Fruit fly (Drosophila melanogaster) whole organism, embryonic: ENCODE measurements around the gene lectin-37Da.
A peak's percentile ranks its signal among the peaks of the same experiment; 100 is the strongest.

Source experiments
- Bgb ChIP-seq: fragments of 200-800 bp; sonication (Bioruptor generic); IDR thresholded peaks from 2 replicates; pipeline ENCODE4 v1.3.6; 2022; ENCODE audit warnings: missing biosample characterization, missing genetic modification characterization; ENCODE audit not compliant: partially characterized antibody
- BtbVII ChIP-seq: fragments of 200-800 bp; sonication (Bioruptor generic); optimal IDR thresholded peaks from 3 replicates; lab custom pipeline; 2017; ENCODE audit warnings: missing biosample characterization, mild to moderate bottlenecking, missing genetic modification characterization
- C15 ChIP-seq: fragments of 200-800 bp; sonication (Bioruptor generic); IDR thresholded peaks from 3 replicates; pipeline ENCODE4 v1.3.6; 2022; ENCODE audit warnings: missing biosample characterization, missing genetic modification characterization
- CG1024 ChIP-seq: fragments of 200-800 bp; sonication (Bioruptor generic); IDR thresholded peaks from 2 replicates; pipeline ENCODE4 v1.3.6; 2022; ENCODE audit warnings: missing biosample characterization, missing genetic modification characterization
- CG10321 ChIP-seq: fragments of 200-800 bp; sonication (Bioruptor generic); IDR thresholded peaks from 2 replicates; pipeline ENCODE4 v1.3.6; 2022; ENCODE audit warnings: missing biosample characterization, missing genetic modification characterization
- CG10462 ChIP-seq: fragments of 200-800 bp; sonication (Bioruptor generic); optimal IDR thresholded peaks from 2 replicates; lab custom pipeline; 2016; ENCODE audit warnings: missing biosample characterization, missing genetic modification characterization
- CG10543 ChIP-seq: fragments of 200-800 bp; sonication (Bioruptor generic); optimal IDR thresholded peaks from 3 replicates; lab custom pipeline; 2017; ENCODE audit warnings: missing biosample characterization, mild to moderate bottlenecking, missing genetic modification characterization, moderate library complexity
- CG11247 ChIP-seq: fragments of 200-800 bp; sonication (Bioruptor generic); IDR thresholded peaks from 2 replicates; pipeline ENCODE4 v1.3.6; 2022; ENCODE audit warnings: missing biosample characterization, missing genetic modification characterization
- CG13287 ChIP-seq: fragments of 200-800 bp; sonication (Bioruptor generic); IDR thresholded peaks from 2 replicates; pipeline ENCODE4 v1.3.6; 2022; ENCODE audit warnings: missing biosample characterization, missing genetic modification characterization; ENCODE audit not compliant: partially characterized antibody
- CG15269 ChIP-seq: fragments of 200-800 bp; sonication (Bioruptor generic); optimal IDR thresholded peaks from 2 replicates; lab custom pipeline; 2018; ENCODE audit warnings: missing biosample characterization, mild to moderate bottlenecking, missing genetic modification characterization, moderate library complexity
- CG16813 ChIP-seq: fragments of 200-800 bp; sonication (Bioruptor generic); IDR thresholded peaks from 3 replicates; pipeline ENCODE4 v1.3.6; 2022; ENCODE audit warnings: missing biosample characterization, missing genetic modification characterization; ENCODE audit not compliant: partially characterized antibody
- CG1792 ChIP-seq: fragments of 200-800 bp; sonication (Bioruptor generic); optimal IDR thresholded peaks from 2 replicates; lab custom pipeline; 2016; ENCODE audit warnings: missing biosample characterization, missing genetic modification characterization
- CG2712 ChIP-seq: fragments of 200-800 bp; optimal IDR thresholded peaks from 3 replicates; lab custom pipeline; 2019; ENCODE audit warnings: missing biosample characterization, mild to moderate bottlenecking, missing genetic modification characterization, moderate library complexity
- CG2889 ChIP-seq: fragments of 200-800 bp; sonication (Bioruptor generic); IDR thresholded peaks from 3 replicates; pipeline ENCODE4 v1.3.6; 2022; ENCODE audit warnings: missing biosample characterization, missing genetic modification characterization
- CG32772 ChIP-seq: fragments of 200-800 bp; sonication (Bioruptor generic); IDR thresholded peaks from 2 replicates; pipeline ENCODE4 v1.3.6; 2022; ENCODE audit warnings: missing biosample characterization, missing genetic modification characterization
- CG34422 ChIP-seq: fragments of 200-800 bp; sonication (Bioruptor generic); IDR thresholded peaks from 3 replicates; pipeline ENCODE4 v1.3.6; 2022; ENCODE audit warnings: missing biosample characterization, missing genetic modification characterization
- CG6254 ChIP-seq: fragments of 200-800 bp; sonication (Bioruptor generic); optimal IDR thresholded peaks from 3 replicates; lab custom pipeline; 2017; ENCODE audit warnings: mild to moderate bottlenecking, missing biosample characterization, missing genetic modification reagents, missing genetic modification characterization
- CG6689 ChIP-seq: fragments of 200-800 bp; sonication (Bioruptor generic); IDR thresholded peaks from 2 replicates; pipeline ENCODE4 v1.3.6; 2022; ENCODE audit warnings: missing biosample characterization, missing genetic modification characterization
- CG7839 ChIP-seq: fragments of 200-800 bp; sonication (Bioruptor generic); optimal IDR thresholded peaks from 3 replicates; lab custom pipeline; 2018; ENCODE audit warnings: missing biosample characterization, mild to moderate bottlenecking, missing genetic modification characterization, moderate library complexity
- CG9609 ChIP-seq: fragments of 200-800 bp; sonication (Bioruptor generic); optimal IDR thresholded peaks from 3 replicates; lab custom pipeline; 2016; ENCODE audit warnings: missing biosample characterization, missing genetic modification characterization
- CG9817 ChIP-seq: fragments of 200-800 bp; sonication (Bioruptor generic); optimal IDR thresholded peaks from 2 replicates; lab custom pipeline; 2018; ENCODE audit warnings: missing biosample characterization, mild to moderate bottlenecking, missing genetic modification characterization, moderate library complexity
- CHES-1-like ChIP-seq: fragments of 200-800 bp; sonication (Bioruptor generic); optimal IDR thresholded peaks from 2 replicates; lab custom pipeline; 2016; ENCODE audit warnings: missing biosample characterization, missing genetic modification characterization
- Elba2 ChIP-seq: fragments of 200-800 bp; sonication (Bioruptor generic); optimal IDR thresholded peaks from 3 replicates; lab custom pipeline; 2016; ENCODE audit warnings: missing biosample characterization, missing genetic modification characterization
- Fer3 ChIP-seq: fragments of 200-800 bp; sonication (Bioruptor generic); optimal IDR thresholded peaks from 2 replicates; lab custom pipeline; 2018; ENCODE audit warnings: missing biosample characterization, mild to moderate bottlenecking, missing genetic modification characterization, moderate library complexity
- Hand ChIP-seq: fragments of 200-800 bp; sonication (Bioruptor generic); optimal IDR thresholded peaks from 2 replicates; lab custom pipeline; 2017; ENCODE audit warnings: mild to moderate bottlenecking, missing biosample characterization, missing genetic modification reagents, missing genetic modification characterization
- HmgD ChIP-seq: fragments of 200-800 bp; sonication (Bioruptor generic); optimal IDR thresholded peaks from 3 replicates; lab custom pipeline; 2016; ENCODE audit warnings: missing biosample characterization, missing genetic modification characterization
- Med ChIP-seq: fragments of 200-800 bp; sonication (Bioruptor generic); peaks from one replicate; lab custom pipeline; 2016; ENCODE audit warnings: missing biosample characterization, missing genetic modification characterization, mild to moderate bottlenecking, inconsistent platforms, moderate library complexity
- ara ChIP-seq: fragments of 200-800 bp; sonication (Bioruptor generic); IDR thresholded peaks from 2 replicates; pipeline ENCODE4 v1.3.6; 2022; ENCODE audit warnings: missing biosample characterization, missing genetic modification characterization
- ase ChIP-seq: fragments of 200-800 bp; sonication (Bioruptor generic); IDR thresholded peaks from 3 replicates; pipeline ENCODE4 v1.3.6; 2022; ENCODE audit warnings: missing biosample characterization, missing genetic modification characterization
- az2 ChIP-seq: fragments of 200-800 bp; sonication (Bioruptor generic); optimal IDR thresholded peaks from 3 replicates; lab custom pipeline; 2016; ENCODE audit warnings: missing biosample characterization, missing genetic modification characterization
- bowl ChIP-seq: fragments of 200-800 bp; sonication (Bioruptor generic); IDR thresholded peaks from 2 replicates; pipeline ENCODE4 v1.3.6; 2022; ENCODE audit warnings: missing biosample characterization, missing genetic modification characterization
- cad ChIP-seq: fragments of >200 bp; optimal IDR thresholded peaks from 2 replicates; lab custom pipeline; 2017; ENCODE audit warnings: missing biosample characterization, missing genetic modification characterization
- chinmo ChIP-seq: fragments of 200-800 bp; sonication (Bioruptor generic); IDR thresholded peaks from 4 replicates; pipeline ENCODE4 v1.3.6; 2022; ENCODE audit warnings: missing biosample characterization, missing genetic modification characterization; ENCODE audit not compliant: partially characterized antibody
- crp ChIP-seq, 2 experiments: fragments of 200-800 bp; sonication (Bioruptor generic); optimal IDR thresholded peaks; 2 replicates in 1 of 2; 3 replicates in 1 of 2; lab custom pipeline; 2017; ENCODE audit warnings: missing biosample characterization in 2 of 2, missing genetic modification characterization in 2 of 2, mild to moderate bottlenecking in 1 of 2, moderate library complexity in 1 of 2
- ham ChIP-seq: fragments of 200-800 bp; sonication (Bioruptor generic); IDR thresholded peaks from 2 replicates; pipeline ENCODE4 v1.3.6; 2022; ENCODE audit warnings: missing biosample characterization, missing genetic modification characterization
- inv ChIP-seq: fragments of 200-800 bp; sonication (Bioruptor generic); IDR thresholded peaks from 2 replicates; pipeline ENCODE4 v1.3.6; 2022; ENCODE audit warnings: missing biosample characterization, missing genetic modification characterization; ENCODE audit not compliant: partially characterized antibody
- ken ChIP-seq: fragments of 200-800 bp; sonication (Bioruptor generic); IDR thresholded peaks from 3 replicates; pipeline ENCODE4 v1.3.6; 2022; ENCODE audit warnings: missing biosample characterization, missing genetic modification characterization
- lov ChIP-seq, 2 experiments: fragments of 200-800 bp in 1 of 2; fragments of >200 bp in 1 of 2; sonication (Bioruptor generic) in 1 of 2; IDR thresholded peaks in 1 of 2; optimal IDR thresholded peaks in 1 of 2; 2 replicates in 1 of 2; 3 replicates in 1 of 2; pipeline versions ENCODE4 v1.3.6 to Lab custom; 2017 to 2022; ENCODE audit warnings: missing biosample characterization in 1 of 2, missing genetic modification characterization in 1 of 2
- nerfin-1 ChIP-seq: fragments of 200-800 bp; sonication (Bioruptor generic); optimal IDR thresholded peaks from 3 replicates; lab custom pipeline; 2019; ENCODE audit warnings: missing biosample characterization, mild to moderate bottlenecking, missing genetic modification characterization, moderate library complexity
- nom ChIP-seq: fragments of 200-800 bp; sonication (Bioruptor generic); optimal IDR thresholded peaks from 2 replicates; lab custom pipeline; 2017; ENCODE audit warnings: missing biosample characterization, missing genetic modification characterization, mild to moderate bottlenecking, moderate library complexity, missing genetic modification reagents
- org-1 ChIP-seq: fragments of 200-800 bp; sonication (Bioruptor generic); optimal IDR thresholded peaks from 2 replicates; lab custom pipeline; 2017; ENCODE audit warnings: missing biosample characterization, missing genetic modification characterization
- peb ChIP-seq: fragments of 200-800 bp; sonication (Bioruptor generic); IDR thresholded peaks from 2 replicates; pipeline ENCODE4 v1.3.6; 2022; ENCODE audit warnings: missing biosample characterization, missing genetic modification characterization
- sd ChIP-seq: fragments of 200-800 bp; sonication (Bioruptor generic); optimal IDR thresholded peaks from 3 replicates; lab custom pipeline; 2018; ENCODE audit warnings: missing biosample characterization, mild to moderate bottlenecking, missing genetic modification characterization, moderate library complexity
- sens-2 ChIP-seq: fragments of 200-800 bp; sonication (Bioruptor generic); IDR thresholded peaks from 2 replicates; pipeline ENCODE4 v1.3.6; 2022; ENCODE audit warnings: missing biosample characterization, missing genetic modification characterization
- sisA ChIP-seq: fragments of 200-800 bp; sonication (Bioruptor generic); IDR thresholded peaks from 2 replicates; pipeline ENCODE4 v1.3.6; 2022; ENCODE audit warnings: missing biosample characterization, missing genetic modification characterization
- sqz ChIP-seq: fragments of 200-800 bp; sonication (Bioruptor generic); optimal IDR thresholded peaks from 3 replicates; lab custom pipeline; 2018; ENCODE audit warnings: missing biosample characterization, mild to moderate bottlenecking, missing genetic modification characterization
- tgo ChIP-seq: fragments of 200-800 bp; sonication (Bioruptor generic); IDR thresholded peaks from 3 replicates; pipeline ENCODE4 v1.3.6; 2022; ENCODE audit warnings: missing biosample characterization, missing genetic modification characterization

The lectin-37Da gene

DNA sequence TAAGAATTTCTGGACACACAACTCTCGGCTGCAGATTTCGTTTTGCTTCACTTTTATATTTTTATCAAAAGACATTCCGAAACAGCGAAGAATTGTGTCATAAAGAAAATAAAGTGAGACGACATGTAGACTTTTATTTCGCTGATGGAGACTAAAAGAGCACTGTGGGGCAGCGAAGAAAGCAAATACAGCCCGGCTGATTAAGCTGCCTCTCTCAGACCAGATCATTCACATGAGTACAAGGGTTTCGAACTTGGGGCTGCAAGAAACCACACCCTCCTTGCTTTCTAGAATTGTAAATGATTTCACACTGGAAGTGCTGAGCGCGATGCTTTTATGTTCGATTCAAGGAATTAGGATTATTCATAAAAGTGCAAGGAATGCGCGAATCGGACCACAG is 7.0 kb downstream of the lectin-37Da start:
- peak; percentile 50 for TF ChIP-seq nom
- TF ChIP-seq Bgb (GFP tag; lab: Robert Waterston, UW) = 0 out of 2 replicates have a peak, but pooled peaks have one; percentile 24
- peak; percentile 34 for TF ChIP-seq sd (tag; lab: Kevin White, UChicago)
- TF ChIP-seq chinmo (GFP tag; lab: Robert Waterston, UW) = 0 out of 4 replicates have a peak, but pooled peaks have one; percentile 39
- TF ChIP-seq Med (GFP tag; lab: Kevin White, UChicago) = peak; percentile 61
- no peak for TF ChIP-seq az2 (GFP tag; lab: Kevin White, UChicago)
- TF ChIP-seq bowl (GFP tag; lab: Robert Waterston, UW) = no peak
- TF ChIP-seq crp (GFP tag; optimal IDR thresholded peaks at IDR 0.05; lab: Kevin White, UChicago) = no peak
- no peak for TF ChIP-seq nerfin-1 (tag; lab: Kevin White, UChicago)
- TF ChIP-seq CG16813 (GFP tag; lab: Robert Waterston, UW) = no peak

DNA sequence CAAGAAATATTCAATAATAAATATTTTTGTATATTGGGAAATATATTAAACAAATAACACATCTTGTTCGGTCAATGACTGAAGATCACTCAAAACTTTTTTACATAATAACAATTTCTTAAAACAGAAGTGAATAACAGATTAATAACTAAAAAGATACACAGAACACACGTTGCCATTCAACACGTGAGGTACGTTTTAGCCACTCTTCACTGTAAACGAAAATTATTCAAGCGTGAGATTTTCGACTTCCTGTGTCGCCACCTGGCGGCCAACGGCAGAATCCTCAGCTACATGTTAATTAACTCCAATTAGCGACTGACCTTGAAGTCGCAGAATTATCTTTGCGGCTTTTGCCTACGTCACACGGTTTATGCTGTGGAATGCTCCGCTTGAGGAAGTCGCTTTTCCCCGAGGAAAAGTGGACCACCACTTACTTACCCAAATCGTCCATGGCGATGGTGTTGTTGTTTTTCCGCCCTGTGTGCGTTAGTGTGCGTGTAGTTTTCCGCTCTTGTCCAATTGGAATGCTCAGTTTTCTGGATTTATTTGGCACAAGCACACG is 7.7 kb downstream of the lectin-37Da start:
- peak; percentile 68 for TF ChIP-seq sisA
- TF ChIP-seq BtbVII (GFP tag; lab: Kevin White, UChicago) = peak; percentile 65
- no peak for TF ChIP-seq ham (GFP tag; lab: Robert Waterston, UW)
- TF ChIP-seq CG2712 (tag; lab: Kevin White, UChicago) = peak; percentile 82
- no peak for TF ChIP-seq CG10321 (GFP tag; lab: Robert Waterston, UW)
- peak; percentile 64; the same call in 1 of the 2 replicates for TF ChIP-seq CG6689 (GFP tag; lab: Robert Waterston, UW)
- peak; percentile 82 for TF ChIP-seq CG15269 (tag; lab: Kevin White, UChicago)
- no peak for TF ChIP-seq Hand (GFP tag; lab: Kevin White, UChicago)
- no peak for TF ChIP-seq sqz (GFP tag; lab: Kevin White, UChicago)
- peak; percentile 66; the same call in 1 of the 2 replicates for TF ChIP-seq sens-2 (GFP tag; lab: Robert Waterston, UW)
- TF ChIP-seq C15 (GFP tag; lab: Robert Waterston, UW) = no peak
- TF ChIP-seq CHES-1-like = peak; percentile 29
- TF ChIP-seq CG1024 (GFP tag; lab: Robert Waterston, UW) = no peak
- peak; percentile 60 for TF ChIP-seq CG11247
- no peak for TF ChIP-seq lov (optimal IDR thresholded peaks at IDR 0.05; lab: Kevin White, UChicago)
- peak; percentile 72; the same call in 2 of the 3 replicates for TF ChIP-seq lov (GFP tag; IDR thresholded peaks at IDR 0.05; lab: Robert Waterston, UW)
- TF ChIP-seq CG9609 (GFP tag; lab: Kevin White, UChicago) = peak; percentile 38
- peak; percentile 70 for TF ChIP-seq ara (GFP tag; lab: Robert Waterston, UW)
- TF ChIP-seq Elba2 = peak; percentile 89
- TF ChIP-seq CG13287 (GFP tag; lab: Robert Waterston, UW) = no peak
- TF ChIP-seq org-1 = peak; percentile 66
- no peak for TF ChIP-seq CG2889 (GFP tag; lab: Robert Waterston, UW)
- peak; percentile 75; the same call in 2 of the 3 replicates for TF ChIP-seq ase
- TF ChIP-seq chinmo (GFP tag; lab: Robert Waterston, UW) = no peak
- no peak for TF ChIP-seq cad
- peak; percentile 16 for TF ChIP-seq HmgD (GFP tag; lab: Kevin White, UChicago)
- TF ChIP-seq CG34422 (GFP tag; lab: Robert Waterston, UW) = peak; percentile 55; the same call in 2 of the 3 replicates
- peak; percentile 51; the same call in 1 of the 3 replicates for TF ChIP-seq ken (GFP tag; lab: Robert Waterston, UW)
- TF ChIP-seq Fer3 (tag; lab: Kevin White, UChicago) = peak; percentile 71
- peak; percentile 71 for TF ChIP-seq CG6254
- peak; percentile 77 for TF ChIP-seq CG7839 (tag; lab: Kevin White, UChicago)
- no peak for TF ChIP-seq CG1792 (GFP tag; lab: Kevin White, UChicago)
- TF ChIP-seq peb (GFP tag; lab: Robert Waterston, UW) = peak; percentile 36; the same call in 1 of the 2 replicates
- peak; percentile 69 for TF ChIP-seq tgo (GFP tag; lab: Robert Waterston, UW)
- TF ChIP-seq CG9817 (tag; lab: Kevin White, UChicago) = peak; percentile 61
- TF ChIP-seq inv (GFP tag; lab: Robert Waterston, UW) = no peak
- TF ChIP-seq CG10543 (GFP tag; lab: Kevin White, UChicago) = peak; percentile 72
- peak; percentile 50 for TF ChIP-seq CG32772 (GFP tag; lab: Robert Waterston, UW)
- TF ChIP-seq CG10462 (GFP tag; lab: Kevin White, UChicago) = no peak
